Fruit fly (Drosophila melanogaster) whole organism, wandering third instar larva: ENCODE results near the gene alpha-Est10.

Source experiments
- Abd-B ChIP-seq: fragments of >200 bp; optimal IDR thresholded peaks from 2 replicates; lab custom pipeline; 2017; ENCODE audit warnings: missing biosample characterization, missing genetic modification characterization
- CG32264 ChIP-seq: fragments of 200-800 bp; sonication (Bioruptor generic); optimal IDR thresholded peaks from 2 replicates; lab custom pipeline; 2016; ENCODE audit warnings: missing biosample characterization, missing genetic modification characterization
- CG9705 ChIP-seq: fragments of 200-800 bp; sonication (Bioruptor generic); optimal IDR thresholded peaks from 2 replicates; lab custom pipeline; 2018; ENCODE audit warnings: missing biosample characterization, mild to moderate bottlenecking, missing genetic modification characterization
- CrebA ChIP-seq: fragments of 200-800 bp; sonication (Bioruptor generic); optimal IDR thresholded peaks from 2 replicates; lab custom pipeline; 2016; ENCODE audit warnings: missing biosample characterization, mild to moderate bottlenecking, missing genetic modification characterization, borderline replicate concordance
- Dfd ChIP-seq: fragments of >200 bp; optimal IDR thresholded peaks from 2 replicates; lab custom pipeline; 2017; ENCODE audit warnings: missing biosample characterization, missing genetic modification characterization
- Dif ChIP-seq: fragments of 200-275, 200-300 bp; sonication (Bioruptor generic); optimal IDR thresholded peaks from 2 replicates; lab custom pipeline; 2018; ENCODE audit warnings: missing biosample characterization, missing genetic modification characterization; ENCODE audit not compliant: partially characterized antibody
- GATAd ChIP-seq: sonication (Bioruptor generic); optimal IDR thresholded peaks from 2 replicates; lab custom pipeline; 2016; ENCODE audit warnings: missing biosample characterization, missing genetic modification characterization
- HLH106 ChIP-seq: fragments of 200-800 bp; optimal IDR thresholded peaks from 3 replicates; lab custom pipeline; 2019; ENCODE audit warnings: missing biosample characterization, mild to moderate bottlenecking, missing genetic modification characterization, moderate library complexity
- Hnf4 ChIP-seq: fragments of 200-800 bp; sonication (Bioruptor generic); optimal IDR thresholded peaks from 2 replicates; lab custom pipeline; 2016; ENCODE audit warnings: missing biosample characterization, mild to moderate bottlenecking, missing genetic modification characterization
- Hr78 ChIP-seq: fragments of >200 bp; optimal IDR thresholded peaks from 2 replicates; lab custom pipeline; 2017; ENCODE audit warnings: missing biosample characterization, missing genetic modification characterization
- Hr83 ChIP-seq: fragments of 200-300 bp; sonication (Bioruptor generic); optimal IDR thresholded peaks from 2 replicates; lab custom pipeline; 2016; ENCODE audit warnings: missing biosample characterization, mild to moderate bottlenecking, missing genetic modification characterization, moderate library complexity; ENCODE audit not compliant: poor library complexity, severe bottlenecking
- Jra ChIP-seq: sonication (Bioruptor generic); optimal IDR thresholded peaks from 2 replicates; lab custom pipeline; 2016; ENCODE audit warnings: missing biosample characterization, missing genetic modification characterization
- Myc ChIP-seq: fragments of >200 bp; optimal IDR thresholded peaks from 2 replicates; lab custom pipeline; 2017
- N ChIP-seq: fragments of >200 bp; optimal IDR thresholded peaks from 2 replicates; lab custom pipeline; 2018; ENCODE audit warnings: missing biosample characterization, missing external identifiers, missing genetic modification characterization
- OdsH ChIP-seq: fragments of 200-800 bp; sonication (Bioruptor generic); optimal IDR thresholded peaks from 2 replicates; lab custom pipeline; 2016; ENCODE audit warnings: missing biosample characterization, mild to moderate bottlenecking, missing genetic modification characterization
- Rel ChIP-seq, 2 experiments: fragments of 200-800 bp; sonication (Bioruptor generic) in 1 of 2; optimal IDR thresholded peaks; 2 replicates in 1 of 2; 3 replicates in 1 of 2; lab custom pipeline; 2016 to 2019; ENCODE audit warnings: mild to moderate bottlenecking in 2 of 2, missing biosample characterization in 2 of 2, missing genetic modification characterization in 2 of 2, moderate library complexity in 1 of 2
- Sp1 ChIP-seq: fragments of 200-800 bp; sonication (Bioruptor generic); optimal IDR thresholded peaks from 3 replicates; lab custom pipeline; 2019; ENCODE audit warnings: missing biosample characterization, mild to moderate bottlenecking, missing genetic modification characterization, moderate library complexity
- Vsx2 ChIP-seq: fragments of 200-300, 225-300 bp; sonication (Bioruptor generic); optimal IDR thresholded peaks from 2 replicates; lab custom pipeline; 2018; ENCODE audit warnings: missing biosample characterization, missing genetic modification characterization; ENCODE audit not compliant: partially characterized antibody
- br ChIP-seq: fragments of 200-800 bp; sonication (Bioruptor generic); optimal IDR thresholded peaks from 2 replicates; lab custom pipeline; 2016; ENCODE audit warnings: missing biosample characterization, missing genetic modification characterization
- brk ChIP-seq: fragments of 200-800 bp; sonication (Bioruptor generic); optimal IDR thresholded peaks from 2 replicates; lab custom pipeline; 2016; ENCODE audit warnings: missing biosample characterization, mild to moderate bottlenecking, missing genetic modification characterization
- dl ChIP-seq, 2 experiments: fragments of 175-275, 200-275 bp in 1 of 2; fragments of 200-275 bp in 1 of 2; sonication (Bioruptor generic); optimal IDR thresholded peaks; lab custom pipeline; 2018; ENCODE audit warnings: mild to moderate bottlenecking in 2 of 2, missing biosample characterization in 2 of 2, missing genetic modification characterization in 2 of 2, moderate library complexity in 2 of 2; ENCODE audit not compliant: partially characterized antibody in 2 of 2, insufficient read depth in 1 of 2
- dmrt93B ChIP-seq: fragments of 200-800 bp; sonication (Bioruptor generic); optimal IDR thresholded peaks from 2 replicates; lab custom pipeline; 2018; ENCODE audit warnings: missing biosample characterization, mild to moderate bottlenecking, missing genetic modification characterization
- dsf ChIP-seq: sonication (Bioruptor generic); optimal IDR thresholded peaks from 2 replicates; lab custom pipeline; 2016; ENCODE audit warnings: missing biosample characterization, missing genetic modification characterization, borderline replicate concordance
- ey ChIP-seq: fragments of 200-800 bp; sonication (Bioruptor generic); optimal IDR thresholded peaks from 2 replicates; lab custom pipeline; 2016; ENCODE audit warnings: missing biosample characterization, missing genetic modification characterization
- foxo ChIP-seq, 2 experiments: fragments of 200-800 bp; sonication (Bioruptor generic); optimal IDR thresholded peaks; 2 replicates in 1 of 2; 3 replicates in 1 of 2; lab custom pipeline; 2016 to 2017; ENCODE audit warnings: missing biosample characterization in 2 of 2, missing genetic modification characterization in 2 of 2
- fru ChIP-seq: fragments of 200-800 bp; sonication (Bioruptor generic); optimal IDR thresholded peaks from 3 replicates; lab custom pipeline; 2016; ENCODE audit warnings: missing biosample characterization, mild to moderate bottlenecking, missing genetic modification characterization
- h ChIP-seq: fragments of 200-800 bp; sonication (Bioruptor generic); optimal IDR thresholded peaks from 3 replicates; lab custom pipeline; 2016; ENCODE audit warnings: missing biosample characterization, mild to moderate bottlenecking, missing genetic modification characterization
- lola ChIP-seq: fragments of >200 bp; optimal IDR thresholded peaks from 2 replicates; lab custom pipeline; 2017; ENCODE audit warnings: missing biosample characterization, missing genetic modification characterization
- pan ChIP-seq: fragments of >200 bp; optimal IDR thresholded peaks from 2 replicates; lab custom pipeline; 2017
- psq ChIP-seq: fragments of 200-800 bp; sonication (Bioruptor generic); optimal IDR thresholded peaks from 3 replicates; lab custom pipeline; 2017; ENCODE audit warnings: missing biosample characterization, mild to moderate bottlenecking, missing genetic modification characterization, moderate library complexity
- rgr ChIP-seq: fragments of 200-800 bp; sonication (Bioruptor generic); optimal IDR thresholded peaks from 3 replicates; lab custom pipeline; 2016; ENCODE audit warnings: missing biosample characterization, mild to moderate bottlenecking, missing genetic modification characterization
- sage ChIP-seq: fragments of 200-800 bp; sonication (Bioruptor generic); optimal IDR thresholded peaks from 2 replicates; lab custom pipeline; 2016; ENCODE audit warnings: missing biosample characterization, mild to moderate bottlenecking, missing genetic modification characterization
- sv ChIP-seq: fragments of 200-800 bp; sonication (Bioruptor generic); optimal IDR thresholded peaks from 3 replicates; lab custom pipeline; 2016; ENCODE audit warnings: missing biosample characterization, missing genetic modification characterization
- tai ChIP-seq: sonication (Bioruptor generic); optimal IDR thresholded peaks from 2 replicates; lab custom pipeline; 2016; ENCODE audit warnings: missing biosample characterization, missing genetic modification characterization
- woc ChIP-seq: sonication (Bioruptor generic); optimal IDR thresholded peaks from 2 replicates; lab custom pipeline; 2016; ENCODE audit warnings: missing biosample characterization, mild to moderate bottlenecking, missing genetic modification characterization

alpha-Est10 gene

dm6 chr3R:7493745-7494144, at the start of gene alpha-Est10:
Gene alpha-Est10 (minus strand): TSS chr3R:7493845.
- no peak for TF ChIP-seq dsf (GFP tag; lab: Kevin White, UChicago)
- no peak for TF ChIP-seq ey (GFP tag; lab: Kevin White, UChicago)
- no peak for TF ChIP-seq Hr83 (GFP tag; lab: Kevin White, UChicago)
- no peak for TF ChIP-seq Rel (GFP tag; optimal IDR thresholded peaks at IDR 0.05; lab: Kevin White, UChicago)
- TF ChIP-seq Rel (tag; optimal IDR thresholded peaks at IDR 0.05; lab: Kevin White, UChicago): no peak
- TF ChIP-seq br: no peak
- no peak for TF ChIP-seq Dfd
- TF ChIP-seq OdsH: no peak
- TF ChIP-seq woc (GFP tag; lab: Kevin White, UChicago): no peak
- no peak for TF ChIP-seq sage (GFP tag; lab: Kevin White, UChicago)
- TF ChIP-seq psq (GFP tag; lab: Kevin White, UChicago): no peak
- no peak for TF ChIP-seq Hr78 (GFP tag; lab: Kevin White, UChicago)
- no peak for TF ChIP-seq h (GFP tag; lab: Kevin White, UChicago)
- TF ChIP-seq GATAd (GFP tag; lab: Kevin White, UChicago): no peak
- no peak for TF ChIP-seq CrebA (GFP tag; lab: Kevin White, UChicago)
- TF ChIP-seq dmrt93B (GFP tag; lab: Kevin White, UChicago): no peak

dm6 chr3R:7541145-7541860, 47.7 kb upstream of the alpha-Est10 start, which contains the start of the genes alpha-Est3 and alpha-Est2:
Gene alpha-Est3 (minus strand): TSS chr3R:7541631.
Gene alpha-Est2 (plus strand): TSS chr3R:7541810.
- TF ChIP-seq CrebA (GFP tag; lab: Kevin White, UChicago) (peak; percentile 9), dl (GFP tag; optimal IDR thresholded peaks at IDR 0.05; lab: Kevin White, UChicago; ENCODE audit: insufficient read depth in 1 of 2, partially characterized antibody in 2 of 2) (no peak)
- TF ChIP-seq, all 38 proteins: peak for 1

dm6 chr3R:7538435-7538834, 44.8 kb upstream of the alpha-Est10 start, which contains the start of gene alpha-Est4:
Gene alpha-Est4 (minus strand): TSS chr3R:7538615.
- TF ChIP-seq Dif (GFP tag; lab: Kevin White, UChicago) (no peak), Myc (lab: Kevin White, UChicago) (no peak), CG32264 (no peak), woc (GFP tag; lab: Kevin White, UChicago) (no peak), N (GFP tag; lab: Kevin White, UChicago) (no peak), dmrt93B (GFP tag; lab: Kevin White, UChicago) (no peak), tai (GFP tag; lab: Kevin White, UChicago) (no peak)

dm6 chr3R:7536281-7536680, 42.6 kb upstream of the alpha-Est10 start, which contains the start of gene alpha-Est5:
Gene alpha-Est5 (minus strand): TSS chr3R:7536390.
- no peak for TF ChIP-seq psq (GFP tag; lab: Kevin White, UChicago)
- no peak for TF ChIP-seq sv (GFP tag; lab: Kevin White, UChicago)
- TF ChIP-seq N (GFP tag; lab: Kevin White, UChicago): no peak
- no peak for TF ChIP-seq lola (GFP tag; lab: Kevin White, UChicago)
- TF ChIP-seq foxo (GFP tag; optimal IDR thresholded peaks at IDR 0.05; lab: Kevin White, UChicago): no peak
- no peak for TF ChIP-seq fru (GFP tag; lab: Kevin White, UChicago)
- TF ChIP-seq Rel (GFP tag; optimal IDR thresholded peaks at IDR 0.05; lab: Kevin White, UChicago): no peak
- peak; percentile 26 for TF ChIP-seq Rel (tag; optimal IDR thresholded peaks at IDR 0.05; lab: Kevin White, UChicago)
- TF ChIP-seq Jra (GFP tag; lab: Kevin White, UChicago): no peak
- peak; percentile 31 for TF ChIP-seq Hr83 (GFP tag; lab: Kevin White, UChicago)
- TF ChIP-seq dl (GFP tag; optimal IDR thresholded peaks at IDR 0.05; lab: Kevin White, UChicago; ENCODE audit: insufficient read depth in 1 of 2, partially characterized antibody in 2 of 2): no peak
- TF ChIP-seq Dif (GFP tag; lab: Kevin White, UChicago): peak; percentile 24
- TF ChIP-seq Hr78 (GFP tag; lab: Kevin White, UChicago): no peak
- no peak for TF ChIP-seq pan
- TF ChIP-seq Dfd: no peak
- no peak for TF ChIP-seq CG9705
- no peak for TF ChIP-seq Sp1
- TF ChIP-seq dmrt93B (GFP tag; lab: Kevin White, UChicago): no peak
- TF ChIP-seq GATAd (GFP tag; lab: Kevin White, UChicago): no peak
- TF ChIP-seq HLH106 (tag; lab: Kevin White, UChicago): no peak
- no peak for TF ChIP-seq rgr (GFP tag; lab: Kevin White, UChicago)
- no peak for TF ChIP-seq brk (GFP tag; lab: Kevin White, UChicago)
- TF ChIP-seq h (GFP tag; lab: Kevin White, UChicago): no peak
- peak; percentile 70 for TF ChIP-seq CrebA (GFP tag; lab: Kevin White, UChicago)
- TF ChIP-seq sage (GFP tag; lab: Kevin White, UChicago): no peak
- TF ChIP-seq Myc (lab: Kevin White, UChicago): no peak
- TF ChIP-seq ey (GFP tag; lab: Kevin White, UChicago): no peak
- no peak for TF ChIP-seq woc (GFP tag; lab: Kevin White, UChicago)
- no peak for TF ChIP-seq br
- TF ChIP-seq Abd-B: no peak
- TF ChIP-seq tai (GFP tag; lab: Kevin White, UChicago): no peak
- no peak for TF ChIP-seq Hnf4 (GFP tag; lab: Kevin White, UChicago)
- TF ChIP-seq Vsx2 (GFP tag; lab: Kevin White, UChicago): no peak
- no peak for TF ChIP-seq OdsH
